Fruit fly (Drosophila melanogaster): ENCODE measurements around the gene CG10508.

Gene CG10508

DNA sequence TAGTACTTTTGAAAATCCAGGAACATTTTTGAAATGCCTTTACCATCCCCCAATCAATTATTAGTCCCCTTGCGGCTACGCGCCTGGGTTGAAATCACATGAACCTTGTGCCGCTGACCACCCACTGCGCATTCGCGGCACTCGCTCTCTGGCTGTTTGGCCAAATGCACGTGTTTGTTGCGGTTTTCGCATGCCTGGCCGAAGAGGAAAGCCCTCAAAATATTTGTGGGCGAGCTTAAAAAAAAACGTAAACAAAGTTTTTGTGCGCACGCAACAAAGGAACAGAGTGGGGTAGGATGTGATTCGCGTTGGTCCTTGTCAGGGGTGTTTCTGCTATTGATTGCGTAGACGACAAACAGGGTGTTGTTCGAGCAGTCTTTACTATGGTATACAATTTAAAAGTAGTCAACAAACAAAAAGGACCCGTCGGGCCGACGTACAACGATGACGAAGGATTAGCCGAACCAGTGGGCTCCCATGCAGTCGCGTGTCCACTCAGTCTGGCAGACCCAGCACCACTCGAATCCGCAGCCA is 15.6 kb upstream of the CG10508 start:
- TF ChIP-seq fru (GFP tag; optimal IDR thresholded peaks at IDR 0.05) (no peak), Dif (GFP tag; optimal IDR thresholded peaks at IDR 0.05; ENCODE audit: partially characterized antibody) (no peak), Hr78 (GFP tag; optimal IDR thresholded peaks at IDR 0.05) (no peak), Vsx2 (GFP tag; optimal IDR thresholded peaks at IDR 0.05; ENCODE audit: partially characterized antibody) (peak; percentile 10), brk (GFP tag; optimal IDR thresholded peaks at IDR 0.05) (no peak)

DNA sequence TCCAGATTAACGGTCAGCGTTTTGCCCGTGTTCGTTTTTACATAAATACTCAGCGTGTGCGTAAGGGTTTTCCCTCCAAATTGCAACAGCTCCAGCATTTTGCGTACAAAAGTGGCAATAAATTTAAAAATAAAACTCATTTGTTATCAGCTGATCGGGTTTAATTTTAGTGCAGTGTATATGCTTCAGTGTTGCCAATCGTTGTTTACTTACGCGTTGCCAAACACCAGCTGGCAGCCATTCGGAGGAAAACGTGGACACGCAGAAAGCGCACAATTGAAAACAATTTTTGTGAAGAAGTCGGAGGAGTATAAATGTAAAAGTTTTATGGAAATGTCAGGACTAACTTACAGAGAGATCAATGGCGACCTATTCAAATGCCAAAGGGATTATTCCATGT is 13.5 kb upstream of the CG10508 start, which contains the start of the genes Targ3 and park:
Gene Targ3 (plus strand): TSS at position 269 of the 400 bp plus-strand sequence.
Gene park (minus strand): TSS at position 291 of the 400 bp plus-strand sequence.
- peak; percentile 36 for TF ChIP-seq GATAd (GFP tag; optimal IDR thresholded peaks at IDR 0.05)
- TF ChIP-seq rgr (GFP tag; optimal IDR thresholded peaks at IDR 0.05), result peak; percentile 82
- TF ChIP-seq psq (GFP tag; optimal IDR thresholded peaks at IDR 0.05), result peak; percentile 47
- peak; percentile 49 for TF ChIP-seq br (GFP tag; optimal IDR thresholded peaks at IDR 0.05)
- TF ChIP-seq sage (GFP tag; optimal IDR thresholded peaks at IDR 0.05), result no peak
- TF ChIP-seq Hr83 (GFP tag; optimal IDR thresholded peaks at IDR 0.05; ENCODE audit: poor library complexity, severe bottlenecking), result peak; percentile 58
- no peak for TF ChIP-seq CG32264 (GFP tag; optimal IDR thresholded peaks at IDR 0.05)
- no peak for TF ChIP-seq Dif (GFP tag; optimal IDR thresholded peaks at IDR 0.05; ENCODE audit: partially characterized antibody)
- TF ChIP-seq N (GFP tag; optimal IDR thresholded peaks at IDR 0.05), result no peak
- no peak for TF ChIP-seq dmrt93B (GFP tag; optimal IDR thresholded peaks at IDR 0.05)
- TF ChIP-seq sv (GFP tag; optimal IDR thresholded peaks at IDR 0.05), result peak; percentile 6
- no peak for TF ChIP-seq pan (optimal IDR thresholded peaks at IDR 0.05)
- TF ChIP-seq Hr78 (GFP tag; optimal IDR thresholded peaks at IDR 0.05), result no peak
- TF ChIP-seq woc (GFP tag; optimal IDR thresholded peaks at IDR 0.05), result no peak
- TF ChIP-seq Hnf4 (GFP tag; optimal IDR thresholded peaks at IDR 0.05), result peak; percentile 73
- no peak for TF ChIP-seq usp (GFP tag; optimal IDR thresholded peaks at IDR 0.05)
- no peak for TF ChIP-seq HLH106 (tag; optimal IDR thresholded peaks at IDR 0.05)
- TF ChIP-seq Vsx2 (GFP tag; optimal IDR thresholded peaks at IDR 0.05; ENCODE audit: partially characterized antibody), result no peak
- TF ChIP-seq h (GFP tag; optimal IDR thresholded peaks at IDR 0.05), result peak; percentile 15
- no peak for TF ChIP-seq Dfd (GFP tag; optimal IDR thresholded peaks at IDR 0.05)
- no peak for TF ChIP-seq Sp1 (GFP tag; optimal IDR thresholded peaks at IDR 0.05)
- no peak for TF ChIP-seq fru (GFP tag; optimal IDR thresholded peaks at IDR 0.05)
- peak in 1 of 2 experiments; percentile 29 for TF ChIP-seq foxo (GFP tag; optimal IDR thresholded peaks at IDR 0.05)
- TF ChIP-seq dsf (GFP tag; optimal IDR thresholded peaks at IDR 0.05; ENCODE audit: borderline replicate concordance), result peak; percentile 62
- no peak for TF ChIP-seq jim (GFP tag; optimal IDR thresholded peaks at IDR 0.05)
- no peak for TF ChIP-seq Abd-B (GFP tag; optimal IDR thresholded peaks at IDR 0.05)
- no peak for TF ChIP-seq lola (GFP tag; optimal IDR thresholded peaks at IDR 0.05)
- no peak for TF ChIP-seq CG9705 (GFP tag; optimal IDR thresholded peaks at IDR 0.05)
- no peak for TF ChIP-seq Rel (GFP tag; optimal IDR thresholded peaks at IDR 0.05)
- TF ChIP-seq Rel (tag; optimal IDR thresholded peaks at IDR 0.05), result peak; percentile 38
- peak; percentile 68 for TF ChIP-seq OdsH (GFP tag; optimal IDR thresholded peaks at IDR 0.05)
- TF ChIP-seq Jra (GFP tag; optimal IDR thresholded peaks at IDR 0.05), result no peak
- TF ChIP-seq ey (GFP tag; optimal IDR thresholded peaks at IDR 0.05), result peak; percentile 43
- no peak for TF ChIP-seq Mio (GFP tag; optimal IDR thresholded peaks at IDR 0.05)
- no peak for TF ChIP-seq tai (GFP tag; optimal IDR thresholded peaks at IDR 0.05)
- no peak for TF ChIP-seq CrebA (GFP tag; optimal IDR thresholded peaks at IDR 0.05; ENCODE audit: borderline replicate concordance)
- peak; percentile 64 for TF ChIP-seq Myc (optimal IDR thresholded peaks at IDR 0.05)
- no peak for TF ChIP-seq brk (GFP tag; optimal IDR thresholded peaks at IDR 0.05)
- TF ChIP-seq dl (GFP tag; optimal IDR thresholded peaks at IDR 0.05; ENCODE audit: insufficient read depth in 1 of 2, partially characterized antibody in 2 of 2), result no peak

DNA sequence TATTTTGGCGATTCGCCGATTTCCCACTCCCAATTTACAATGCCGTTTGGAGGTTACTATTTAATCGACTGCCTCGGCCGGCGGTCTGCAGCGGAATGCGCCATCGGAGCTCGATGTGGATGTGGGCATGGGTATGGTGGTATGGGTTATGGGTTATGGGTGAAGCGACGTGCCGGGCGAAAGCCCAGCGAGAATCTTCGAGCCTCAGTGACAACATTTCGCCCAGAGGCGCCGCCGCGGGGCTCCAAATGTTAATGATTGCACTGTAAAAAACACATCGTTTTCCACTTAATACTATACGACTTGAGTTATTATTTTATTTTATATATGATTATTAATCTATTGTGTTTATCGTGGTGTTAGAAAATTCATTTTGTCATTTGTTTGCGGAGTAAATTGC is 9.4 kb upstream of the CG10508 start:
- TF ChIP-seq Dif (GFP tag; optimal IDR thresholded peaks at IDR 0.05; ENCODE audit: partially characterized antibody) (peak; percentile 13), brk (GFP tag; optimal IDR thresholded peaks at IDR 0.05) (no peak)

Data from whole organism, wandering third instar larva.